Worm (Caenorhabditis elegans) whole organism, L1 larva: ENCODE measurements around the gene ZK177.11.
"Not testable (repeated sequence)": the region's sequence is repeated elsewhere in the genome, so short reads cannot be mapped to it uniquely, and the experiment has no call there.

Source experiments
- C16A3.4 ChIP-seq: fragments of 150-350 bp; optimal IDR thresholded peaks from 2 replicates; lab custom pipeline; 2014; ENCODE audit warnings: missing biosample characterization, missing genetic modification characterization
- aly-2 ChIP-seq: fragments of 150-350 bp; optimal IDR thresholded peaks from 2 replicates; lab custom pipeline; 2014; ENCODE audit warnings: missing biosample characterization, missing genetic modification characterization
- ceh-63 ChIP-seq: fragments of 200-800 bp; sonication (Bioruptor generic); optimal IDR thresholded peaks from 2 replicates; lab custom pipeline; 2018; ENCODE audit warnings: mild to moderate bottlenecking, missing genetic modification characterization, missing compliant biosample characterization
- ceh-88 ChIP-seq: fragments of 200-800 bp; sonication (Bioruptor generic); IDR thresholded peaks from 2 replicates; pipeline ENCODE4 v1.3.6; 2022; ENCODE audit warnings: missing genetic modification characterization, missing compliant biosample characterization
- ces-1 ChIP-seq: fragments of 150-350 bp; optimal IDR thresholded peaks from 2 replicates; lab custom pipeline; 2014; ENCODE audit warnings: missing biosample characterization, missing genetic modification reagents, missing genetic modification characterization
- efl-3 ChIP-seq: fragments of 200-800 bp; sonication (Bioruptor generic); optimal IDR thresholded peaks from 2 replicates; lab custom pipeline; 2018; ENCODE audit warnings: mild to moderate bottlenecking, missing genetic modification characterization, missing compliant biosample characterization
- egl-27 ChIP-seq, 2 experiments: fragments of 150-350 bp in 1 of 2; sonication (generic microtip); optimal IDR thresholded peaks; 3 replicates each; lab custom pipeline; 2017 to 2018; ENCODE audit warnings: missing biosample characterization in 2 of 2, missing genetic modification characterization in 2 of 2, missing genetic modification reagents in 2 of 2
- ets-5 ChIP-seq: fragments of 200-800 bp; sonication (Bioruptor generic); IDR thresholded peaks from 2 replicates; pipeline ENCODE4 v1.3.6; 2022; ENCODE audit warnings: missing genetic modification characterization, missing compliant biosample characterization
- hpl-2 ChIP-seq: fragments of 150-350 bp; optimal IDR thresholded peaks from 2 replicates; lab custom pipeline; 2014; ENCODE audit warnings: missing biosample characterization, missing genetic modification reagents, missing genetic modification characterization
- irx-1 ChIP-seq: sonication (generic microtip); optimal IDR thresholded peaks from 2 replicates; lab custom pipeline; 2016; ENCODE audit warnings: missing genetic modification characterization, missing compliant biosample characterization
- lin-14 ChIP-seq: fragments of 200-800 bp; sonication (Bioruptor generic); optimal IDR thresholded peaks from 2 replicates; lab custom pipeline; 2018; ENCODE audit warnings: mild to moderate bottlenecking, missing genetic modification characterization, moderate library complexity, missing compliant biosample characterization
- lin-35 ChIP-seq, 2 experiments: fragments of 150-350 bp; optimal IDR thresholded peaks; 2 replicates each; lab custom pipeline; 2014; ENCODE audit warnings: missing biosample characterization in 2 of 2, missing genetic modification characterization in 2 of 2, missing genetic modification reagents in 2 of 2
- lin-39 ChIP-seq: fragments of 150-350 bp; optimal IDR thresholded peaks from 2 replicates; lab custom pipeline; 2014; ENCODE audit warnings: missing biosample characterization, missing genetic modification reagents, missing genetic modification characterization
- lir-3 ChIP-seq: sonication (generic microtip); optimal IDR thresholded peaks from 2 replicates; lab custom pipeline; 2016; ENCODE audit warnings: mild to moderate bottlenecking, missing genetic modification characterization, moderate library complexity, missing compliant biosample characterization; ENCODE audit not compliant: poor library complexity
- lsy-2 ChIP-seq, 2 experiments: fragments of 150-350 bp; optimal IDR thresholded peaks; 2 replicates each; lab custom pipeline; 2014; ENCODE audit warnings: missing biosample characterization in 2 of 2, missing genetic modification characterization in 2 of 2
- mef-2 ChIP-seq: fragments of 150-350 bp; optimal IDR thresholded peaks from 2 replicates; lab custom pipeline; 2014; ENCODE audit warnings: missing biosample characterization, missing genetic modification characterization
- mep-1 ChIP-seq: fragments of 150-350 bp; optimal IDR thresholded peaks from 2 replicates; lab custom pipeline; 2014; ENCODE audit warnings: missing biosample characterization, missing genetic modification characterization
- nhr-11 ChIP-seq: fragments of 150-350 bp; optimal IDR thresholded peaks from 2 replicates; lab custom pipeline; 2014; ENCODE audit warnings: missing biosample characterization, missing genetic modification characterization
- nhr-28 ChIP-seq: fragments of 150-350 bp; optimal IDR thresholded peaks from 2 replicates; lab custom pipeline; 2014; ENCODE audit warnings: missing biosample characterization, missing genetic modification characterization
- nhr-77 ChIP-seq: fragments of 150-350 bp; optimal IDR thresholded peaks from 2 replicates; lab custom pipeline; 2014; ENCODE audit warnings: missing biosample characterization, missing genetic modification characterization
- nhr-84 ChIP-seq: sonication (generic microtip); optimal IDR thresholded peaks from 2 replicates; lab custom pipeline; 2017; ENCODE audit warnings: missing biosample characterization, missing genetic modification characterization
- nhr-85 ChIP-seq: sonication (generic microtip); peaks from one replicate; lab custom pipeline; 2016; ENCODE audit warnings: missing genetic modification characterization, inconsistent platforms, missing compliant biosample characterization
- pax-3 ChIP-seq: fragments of 200-800 bp; sonication (Bioruptor generic); optimal IDR thresholded peaks from 2 replicates; lab custom pipeline; 2018; ENCODE audit warnings: mild to moderate bottlenecking, missing genetic modification characterization, moderate library complexity, missing compliant biosample characterization
- rnt-1 ChIP-seq: sonication (generic microtip); optimal IDR thresholded peaks from 2 replicates; lab custom pipeline; 2016; ENCODE audit warnings: mild to moderate bottlenecking, missing genetic modification characterization, moderate library complexity, missing compliant biosample characterization
- snu-23 ChIP-seq: sonication (generic microtip); optimal IDR thresholded peaks from 2 replicates; lab custom pipeline; 2016; ENCODE audit warnings: missing genetic modification characterization, missing compliant biosample characterization
- sptf-1 ChIP-seq: fragments of 150-350 bp; optimal IDR thresholded peaks from 2 replicates; lab custom pipeline; 2014; ENCODE audit warnings: missing biosample characterization, missing genetic modification characterization
- sup-37 ChIP-seq: fragments of 200-800 bp; sonication (Bioruptor generic); optimal IDR thresholded peaks from 2 replicates; lab custom pipeline; 2018; ENCODE audit warnings: mild to moderate bottlenecking, missing genetic modification characterization, missing compliant biosample characterization
- swsn-7 ChIP-seq: sonication (generic microtip); optimal IDR thresholded peaks from 2 replicates; lab custom pipeline; 2016; ENCODE audit warnings: missing genetic modification characterization, missing compliant biosample characterization
- tlp-1 ChIP-seq: fragments of 150-350 bp; optimal IDR thresholded peaks from 2 replicates; lab custom pipeline; 2014; ENCODE audit warnings: missing biosample characterization, missing genetic modification characterization
- unc-130 ChIP-seq: fragments of 150-350 bp; optimal IDR thresholded peaks from 2 replicates; lab custom pipeline; 2017; ENCODE audit warnings: missing biosample characterization, missing genetic modification characterization, inconsistent platforms
- unc-62 ChIP-seq: fragments of 150-350 bp; optimal IDR thresholded peaks from 2 replicates; lab custom pipeline; 2014; ENCODE audit warnings: missing biosample characterization, missing genetic modification reagents, missing genetic modification characterization
- unc-98 ChIP-seq: fragments of 200-800 bp; sonication (Bioruptor generic); IDR thresholded peaks from 2 replicates; pipeline ENCODE4 v1.3.6; 2022; ENCODE audit warnings: missing genetic modification characterization, missing compliant biosample characterization
- xbp-1 ChIP-seq: sonication (generic microtip); optimal IDR thresholded peaks from 2 replicates; lab custom pipeline; 2016; ENCODE audit warnings: missing genetic modification characterization, missing compliant biosample characterization
- zag-1 ChIP-seq: fragments of 150-350 bp; optimal IDR thresholded peaks from 2 replicates; lab custom pipeline; 2014; ENCODE audit warnings: missing biosample characterization, missing genetic modification characterization
- zip-4 ChIP-seq: fragments of 200-800 bp; sonication (Bioruptor generic); optimal IDR thresholded peaks from 2 replicates; lab custom pipeline; 2018; ENCODE audit warnings: mild to moderate bottlenecking, missing genetic modification characterization, moderate library complexity, missing compliant biosample characterization

The ZK177.11 gene

ce11 chrII:5531855-5532328 lies 9.2 kb downstream of the ZK177.11 start, which contains the start of gene C17C3.9:
Gene C17C3.9 (minus strand): TSS chrII:5532278.
- TF ChIP-seq sptf-1 (tag; lab: Kevin White, UChicago) = no peak
- TF ChIP-seq ces-1 = no peak
- TF ChIP-seq C16A3.4 (tag; lab: Kevin White, UChicago) = no peak
- no peak for TF ChIP-seq unc-98 (GFP tag; lab: Robert Waterston, UW)
- no peak for TF ChIP-seq nhr-77
- no peak for TF ChIP-seq unc-130 (tag; lab: Kevin White, UChicago)
- TF ChIP-seq zip-4 (GFP tag; lab: Kevin White, UChicago) = no peak
- no peak for TF ChIP-seq xbp-1 (tag; lab: Kevin White, UChicago)
- no peak for TF ChIP-seq pax-3
- no peak for TF ChIP-seq ceh-88 (GFP tag; lab: Robert Waterston, UW)
- TF ChIP-seq ceh-63 (GFP tag; lab: Kevin White, UChicago) = no peak
- no peak for TF ChIP-seq egl-27 (tag; optimal IDR thresholded peaks at IDR 0.05; lab: Kevin White, UChicago)
- no peak for TF ChIP-seq mef-2 (tag; lab: Kevin White, UChicago)
- TF ChIP-seq lin-35 (GFP tag; optimal IDR thresholded peaks at IDR 0.05; lab: Kevin White, UChicago) = no peak
- no peak for TF ChIP-seq irx-1
- TF ChIP-seq aly-2 (tag; lab: Kevin White, UChicago) = no peak
- no peak for TF ChIP-seq rnt-1 (tag; lab: Kevin White, UChicago)
- TF ChIP-seq zag-1 (tag; lab: Kevin White, UChicago) = no peak

- TF ChIP-seq unc-130 (tag; lab: Kevin White, UChicago) (no peak), snu-23 (GFP tag; lab: Kevin White, UChicago) (no peak), zip-4 (GFP tag; lab: Kevin White, UChicago) (no peak), ceh-88 (GFP tag; lab: Robert Waterston, UW) (no peak), sptf-1 (tag; lab: Kevin White, UChicago) (no peak), C16A3.4 (tag; lab: Kevin White, UChicago) (no peak), nhr-11 (tag; lab: Kevin White, UChicago) (no peak), ets-5 (no peak), mep-1 (no peak), sup-37 (GFP tag; lab: Kevin White, UChicago) (no peak), nhr-85 (tag; lab: Kevin White, UChicago) (no peak), ceh-63 (GFP tag; lab: Kevin White, UChicago) (no peak), lin-39 (tag; lab: Kevin White, UChicago) (no peak), tlp-1 (tag; lab: Kevin White, UChicago) (no peak), lsy-2 (tag; optimal IDR thresholded peaks at IDR 0.05; lab: Kevin White, UChicago) (no peak), nhr-28 (tag; lab: Kevin White, UChicago) (no peak)
These were observed 10.9 kb downstream of the ZK177.11 start, which contains the start of gene hlh-26 for ce11 chrII:5533642-5534041. Gene hlh-26 (minus strand): TSS chrII:5533742.

- TF ChIP-seq lir-3 (tag; lab: Kevin White, UChicago); pax-3; C16A3.4 (tag; lab: Kevin White, UChicago): not testable (repeated sequence)
These were observed 12.2 kb downstream of the ZK177.11 start, which contains the start of gene hlh-25 for ce11 chrII:5534939-5535338. Gene hlh-25 (plus strand): TSS chrII:5535239.

- TF ChIP-seq tlp-1 (tag; lab: Kevin White, UChicago) (no peak), mef-2 (tag; lab: Kevin White, UChicago) (no peak), zip-4 (GFP tag; lab: Kevin White, UChicago) (no peak), lin-39 (tag; lab: Kevin White, UChicago) (no peak)
These were observed 14.3 kb downstream of the ZK177.11 start for ce11 chrII:5537078-5537477.

ce11 chrII:5537524-5537923 lies 14.8 kb downstream of the ZK177.11 start, which contains the start of gene C17C3.11:
Gene C17C3.11 (plus strand): TSS chrII:5537824.
- no peak for TF ChIP-seq lin-14 (GFP tag; lab: Kevin White, UChicago)
- no peak for TF ChIP-seq ces-1
- TF ChIP-seq snu-23 (GFP tag; lab: Kevin White, UChicago) = no peak
- no peak for TF ChIP-seq aly-2 (tag; lab: Kevin White, UChicago)
- TF ChIP-seq efl-3 (GFP tag; lab: Kevin White, UChicago) = no peak
- no peak for TF ChIP-seq mef-2 (tag; lab: Kevin White, UChicago)
- no peak for TF ChIP-seq mep-1
- no peak for TF ChIP-seq hpl-2 (GFP tag; lab: Kevin White, UChicago)
- no peak for TF ChIP-seq unc-62 (GFP tag; lab: Kevin White, UChicago)
- no peak for TF ChIP-seq swsn-7 (tag; lab: Kevin White, UChicago)
- no peak for TF ChIP-seq nhr-84 (tag; lab: Kevin White, UChicago)
- TF ChIP-seq, all 84 proteins: peak for 0
